Worm (Caenorhabditis elegans): ENCODE measurements around the gene C34F6.7.

DNA sequence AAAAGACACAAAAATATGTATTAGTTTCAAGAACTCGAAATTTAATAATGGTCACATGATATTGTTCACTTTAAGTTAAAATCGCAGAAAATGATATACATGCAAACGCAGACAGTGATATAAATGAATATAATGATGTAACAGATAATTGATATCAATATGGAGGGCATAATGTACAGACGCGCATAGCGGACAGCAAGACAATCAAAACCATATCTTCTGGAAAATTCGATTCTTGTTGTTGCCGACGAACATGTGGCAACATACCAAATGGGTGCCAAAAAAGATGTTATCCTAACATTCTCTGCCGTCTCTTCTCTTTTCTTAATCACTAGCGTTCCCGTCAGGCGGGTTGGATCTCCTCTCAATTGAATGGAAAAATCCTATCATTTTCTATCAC is 24.8 kb downstream of the C34F6.7 start:
- TF ChIP-seq snpc-4 (tag; optimal IDR thresholded peaks at IDR 0.05) = no peak
- no peak for TF ChIP-seq lsy-2 (tag; optimal IDR thresholded peaks at IDR 0.05)
- no peak for TF ChIP-seq fos-1 (tag; optimal IDR thresholded peaks at IDR 0.05)
- TF ChIP-seq ama-1 (optimal IDR thresholded peaks at IDR 0.05) = no peak
- TF ChIP-seq ceh-82 (tag; optimal IDR thresholded peaks at IDR 0.05) = no peak
- TF ChIP-seq nhr-77 (tag; optimal IDR thresholded peaks at IDR 0.05) = no peak
- TF ChIP-seq elt-3 (tag; optimal IDR thresholded peaks at IDR 0.05) = no peak
- no peak for TF ChIP-seq lin-13 (GFP tag; optimal IDR thresholded peaks at IDR 0.05)
- TF ChIP-seq ztf-4 (tag; optimal IDR thresholded peaks at IDR 0.05) = no peak
- TF ChIP-seq unc-39 (tag; optimal IDR thresholded peaks at IDR 0.05) = no peak
- TF ChIP-seq ceh-16 (tag; optimal IDR thresholded peaks at IDR 0.05) = no peak
- no peak for TF ChIP-seq nhr-237 (tag; optimal IDR thresholded peaks at IDR 0.05)
- TF ChIP-seq ZK546.5 (tag; optimal IDR thresholded peaks at IDR 0.05) = no peak

Measured in whole organism, L2 larva.